Worm (Caenorhabditis elegans) whole organism, late embryonic: ENCODE data around the gene fbxb-55.

ENCODE experiments used
- C38D4.7 ChIP-seq: fragments of 200-800 bp; sonication (Bioruptor generic); optimal IDR thresholded peaks from 2 replicates; lab custom pipeline; 2018; ENCODE audit warnings: mild to moderate bottlenecking, missing genetic modification characterization, moderate library complexity, missing compliant biosample characterization
- F13H6.1 ChIP-seq: sonication (generic microtip); optimal IDR thresholded peaks from 2 replicates; lab custom pipeline; 2016; ENCODE audit warnings: missing genetic modification characterization, missing compliant biosample characterization
- K02D7.2 ChIP-seq: sonication (generic microtip); optimal IDR thresholded peaks from 2 replicates; lab custom pipeline; 2017; ENCODE audit warnings: mild to moderate bottlenecking, missing genetic modification characterization, missing compliant biosample characterization
- ahr-1 ChIP-seq: sonication (generic microtip); optimal IDR thresholded peaks from 2 replicates; lab custom pipeline; 2016; ENCODE audit warnings: missing genetic modification characterization, missing compliant biosample characterization
- ceh-19 ChIP-seq: fragments of 200-800 bp; sonication (Bioruptor generic); optimal IDR thresholded peaks from 2 replicates; lab custom pipeline; 2018; ENCODE audit warnings: mild to moderate bottlenecking, missing genetic modification characterization, missing compliant biosample characterization
- ceh-2 ChIP-seq: sonication (generic microtip); optimal IDR thresholded peaks from 2 replicates; lab custom pipeline; 2016; ENCODE audit warnings: missing genotype, missing genetic modification characterization, missing compliant biosample characterization
- ceh-22 ChIP-seq: sonication (generic microtip); optimal IDR thresholded peaks from 2 replicates; lab custom pipeline; 2017; ENCODE audit warnings: missing biosample characterization, missing genetic modification characterization
- ceh-30 ChIP-seq: fragments of 150-350 bp; optimal IDR thresholded peaks from 2 replicates; lab custom pipeline; 2014; ENCODE audit warnings: missing biosample characterization, missing genetic modification characterization
- ceh-31 ChIP-seq: sonication (generic microtip); optimal IDR thresholded peaks from 2 replicates; lab custom pipeline; 2016; ENCODE audit warnings: missing genetic modification characterization, missing compliant biosample characterization
- ceh-34 ChIP-seq: sonication (generic microtip); optimal IDR thresholded peaks from 2 replicates; lab custom pipeline; 2016; ENCODE audit warnings: mild to moderate bottlenecking, missing genetic modification characterization, missing compliant biosample characterization
- che-1 ChIP-seq: sonication (generic microtip); optimal IDR thresholded peaks from 2 replicates; lab custom pipeline; 2016; ENCODE audit warnings: mild to moderate bottlenecking, missing genetic modification characterization, missing compliant biosample characterization
- elt-4 ChIP-seq: sonication (generic microtip); optimal IDR thresholded peaks from 2 replicates; lab custom pipeline; 2016; ENCODE audit warnings: missing genetic modification characterization, missing compliant biosample characterization
- eyg-1 ChIP-seq: sonication (generic microtip); optimal IDR thresholded peaks from 2 replicates; lab custom pipeline; 2016; ENCODE audit warnings: missing genotype, missing genetic modification characterization, missing compliant biosample characterization
- fax-1 ChIP-seq: sonication (generic microtip); optimal IDR thresholded peaks from 2 replicates; lab custom pipeline; 2016; ENCODE audit warnings: missing genotype, missing genetic modification characterization, missing compliant biosample characterization
- fkh-6 ChIP-seq: sonication (generic microtip); optimal IDR thresholded peaks from 2 replicates; lab custom pipeline; 2016; ENCODE audit warnings: missing genetic modification characterization, missing compliant biosample characterization
- gmeb-2 ChIP-seq: sonication (generic microtip); optimal IDR thresholded peaks from 2 replicates; lab custom pipeline; 2016; ENCODE audit warnings: missing genetic modification characterization, inconsistent platforms, missing compliant biosample characterization
- hlh-8 ChIP-seq: sonication (generic microtip); optimal IDR thresholded peaks from 2 replicates; lab custom pipeline; 2016; ENCODE audit warnings: missing genotype, missing genetic modification characterization, missing compliant biosample characterization
- lin-11 ChIP-seq: fragments of 200-800 bp; sonication (Bioruptor generic); optimal IDR thresholded peaks from 2 replicates; lab custom pipeline; 2018; ENCODE audit warnings: mild to moderate bottlenecking, missing genetic modification characterization, missing compliant biosample characterization
- madf-2 ChIP-seq: sonication (generic microtip); optimal IDR thresholded peaks from 2 replicates; lab custom pipeline; 2017; ENCODE audit warnings: missing genetic modification characterization, missing compliant biosample characterization
- mec-3 ChIP-seq: sonication (generic microtip); optimal IDR thresholded peaks from 2 replicates; lab custom pipeline; 2016; ENCODE audit warnings: borderline replicate concordance, missing genetic modification characterization, missing compliant biosample characterization
- nhr-11 ChIP-seq: fragments of 150-350 bp; optimal IDR thresholded peaks from 2 replicates; lab custom pipeline; 2014; ENCODE audit warnings: missing biosample characterization, missing genetic modification characterization
- npax-4 ChIP-seq: sonication (generic microtip); optimal IDR thresholded peaks from 2 replicates; lab custom pipeline; 2016; ENCODE audit warnings: missing genetic modification characterization, missing compliant biosample characterization
- odd-2 ChIP-seq: sonication (generic microtip); optimal IDR thresholded peaks from 2 replicates; lab custom pipeline; 2017; ENCODE audit warnings: antibody characterized with exemption, mild to moderate bottlenecking, missing genetic modification characterization, missing compliant biosample characterization
- pat-9 ChIP-seq: fragments of 200-800 bp; sonication (Bioruptor generic); optimal IDR thresholded peaks from 2 replicates; lab custom pipeline; 2018; ENCODE audit warnings: mild to moderate bottlenecking, missing genetic modification characterization, moderate library complexity, missing compliant biosample characterization
- pax-1 ChIP-seq: fragments of 150-350 bp; optimal IDR thresholded peaks from 2 replicates; lab custom pipeline; 2014; ENCODE audit warnings: missing biosample characterization, missing genetic modification characterization
- pha-2 ChIP-seq: sonication (generic microtip); optimal IDR thresholded peaks from 2 replicates; lab custom pipeline; 2017; ENCODE audit warnings: mild to moderate bottlenecking, missing genetic modification characterization, missing compliant biosample characterization
- pha-4 ChIP-seq: fragments of 150-350 bp; optimal IDR thresholded peaks from 2 replicates; lab custom pipeline; 2018; ENCODE audit warnings: missing biosample characterization, missing genetic modification reagents, missing genetic modification characterization
- ref-2 ChIP-seq: sonication (generic microtip); optimal IDR thresholded peaks from 2 replicates; lab custom pipeline; 2016; ENCODE audit warnings: missing genetic modification characterization, missing compliant biosample characterization
- rnt-1 ChIP-seq: sonication (generic microtip); optimal IDR thresholded peaks from 2 replicates; lab custom pipeline; 2016; ENCODE audit warnings: missing genetic modification characterization, missing compliant biosample characterization
- sdc-2 ChIP-seq: sonication (generic microtip); optimal IDR thresholded peaks from 2 replicates; lab custom pipeline; 2016; ENCODE audit warnings: missing genotype, missing genetic modification characterization, missing compliant biosample characterization
- sox-2 ChIP-seq: fragments of 200-800 bp; sonication (Bioruptor generic); IDR thresholded peaks from 2 replicates; pipeline ENCODE4 v1.3.6; 2022; ENCODE audit warnings: missing genetic modification reagents, missing genetic modification characterization, missing compliant biosample characterization
- sox-4 ChIP-seq: sonication (generic microtip); optimal IDR thresholded peaks from 2 replicates; lab custom pipeline; 2017; ENCODE audit warnings: mild to moderate bottlenecking, missing genetic modification characterization, inconsistent platforms, missing compliant biosample characterization
- syd-9 ChIP-seq: sonication (generic microtip); optimal IDR thresholded peaks from 2 replicates; lab custom pipeline; 2016; ENCODE audit warnings: mild to moderate bottlenecking, missing genetic modification characterization, moderate library complexity, missing compliant biosample characterization
- tbx-2 ChIP-seq: sonication (generic microtip); optimal IDR thresholded peaks from 2 replicates; lab custom pipeline; 2016; ENCODE audit warnings: missing genetic modification characterization, missing compliant biosample characterization
- tbx-7 ChIP-seq: sonication (generic microtip); optimal IDR thresholded peaks from 2 replicates; lab custom pipeline; 2016; ENCODE audit warnings: missing genotype, missing genetic modification characterization, missing compliant biosample characterization
- unc-86 ChIP-seq: sonication (generic microtip); optimal IDR thresholded peaks from 2 replicates; lab custom pipeline; 2016; ENCODE audit warnings: missing genetic modification characterization, missing compliant biosample characterization

fbxb-55 gene

DNA sequence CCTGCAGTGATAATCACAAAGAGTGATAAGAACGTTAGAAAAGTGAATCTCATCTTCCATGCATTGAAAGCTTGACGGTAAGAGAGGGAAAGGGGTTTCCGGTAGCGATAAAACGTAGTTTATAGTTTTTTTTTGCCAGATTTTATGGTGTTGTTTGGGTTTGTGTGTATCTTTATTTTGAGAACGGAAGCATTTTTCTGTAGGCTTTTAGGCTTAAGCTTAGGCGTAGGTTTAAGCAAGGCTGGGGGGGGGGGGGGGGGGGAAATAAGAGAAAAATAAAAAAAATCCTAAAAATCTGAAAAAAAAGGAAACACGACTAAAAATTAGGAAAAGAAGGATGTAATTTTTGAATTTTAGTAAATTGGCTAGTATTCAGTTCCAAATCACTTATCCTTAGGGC is 10.3 kb downstream of the fbxb-55 start, which contains the start of gene C35B1.8:
Gene C35B1.8, minus strand, starts transcription at position 101 of the 400 bp plus-strand sequence.
- TF ChIP-seq npax-4 (no peak), sox-2 (GFP tag; lab: Robert Waterston, UW) (no peak), tbx-7 (tag; lab: Kevin White, UChicago) (no peak), pax-1 (tag; lab: Kevin White, UChicago) (no peak), F13H6.1 (no peak), gmeb-2 (tag; lab: Kevin White, UChicago) (no peak), odd-2 (tag; lab: Kevin White, UChicago) (no peak)

DNA sequence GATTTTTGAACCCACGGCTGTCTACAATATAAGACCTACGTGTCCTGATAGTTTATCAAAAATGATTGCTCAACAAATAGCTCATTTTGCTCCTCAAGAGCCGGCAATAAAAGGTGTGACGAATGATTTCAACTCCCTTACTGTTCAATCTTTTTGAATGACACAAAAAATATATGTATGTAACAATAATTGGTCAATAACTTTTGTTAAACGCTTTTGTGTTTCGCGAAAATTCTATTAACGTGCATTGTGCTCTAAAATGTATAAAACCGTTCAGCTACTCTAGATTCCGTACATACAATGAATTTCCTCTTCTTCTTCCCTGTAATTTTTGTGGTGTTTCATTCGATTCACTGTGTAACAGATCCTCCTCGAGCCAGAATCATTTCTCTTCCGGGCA is 10.9 kb downstream of the fbxb-55 start, which contains the start of gene C35B1.4:
Gene C35B1.4, plus strand, starts transcription at position 301 of the 400 bp plus-strand sequence.
- no peak for TF ChIP-seq eyg-1
- TF ChIP-seq ceh-19 (GFP tag; lab: Kevin White, UChicago): no peak
- no peak for TF ChIP-seq sox-4 (tag; lab: Kevin White, UChicago)
- TF ChIP-seq rnt-1 (tag; lab: Kevin White, UChicago): no peak
- TF ChIP-seq sdc-2 (tag; lab: Kevin White, UChicago): no peak

- TF ChIP-seq ceh-30: no peak
- TF ChIP-seq ahr-1 (tag; lab: Kevin White, UChicago): no peak
- no peak for TF ChIP-seq sdc-2 (tag; lab: Kevin White, UChicago)
- no peak for TF ChIP-seq K02D7.2 (tag; lab: Kevin White, UChicago)
- TF ChIP-seq npax-4: no peak
Measured at ce11 chrIV:4080846-4081245, 12.3 kb downstream of the fbxb-55 start, which contains the start of the genes C35B1.9 and C35B1.3. C35B1.9 (minus strand) TSS chrIV:4080946. C35B1.3 (plus strand) TSS chrIV:4081151.

- TF ChIP-seq elt-4 (tag; lab: Kevin White, UChicago) (no peak), sox-4 (tag; lab: Kevin White, UChicago) (no peak), che-1 (no peak), pat-9 (tag; lab: Kevin White, UChicago) (no peak), fkh-6 (tag; lab: Kevin White, UChicago) (no peak), tbx-7 (tag; lab: Kevin White, UChicago) (no peak), tbx-2 (tag; lab: Kevin White, UChicago) (no peak), nhr-11 (tag; lab: Kevin White, UChicago) (no peak), syd-9 (tag; lab: Kevin White, UChicago) (no peak)
- TF ChIP-seq, all 69 proteins: peak for 0
Measured at ce11 chrIV:4082599-4082998, 14.0 kb downstream of the fbxb-55 start.

DNA sequence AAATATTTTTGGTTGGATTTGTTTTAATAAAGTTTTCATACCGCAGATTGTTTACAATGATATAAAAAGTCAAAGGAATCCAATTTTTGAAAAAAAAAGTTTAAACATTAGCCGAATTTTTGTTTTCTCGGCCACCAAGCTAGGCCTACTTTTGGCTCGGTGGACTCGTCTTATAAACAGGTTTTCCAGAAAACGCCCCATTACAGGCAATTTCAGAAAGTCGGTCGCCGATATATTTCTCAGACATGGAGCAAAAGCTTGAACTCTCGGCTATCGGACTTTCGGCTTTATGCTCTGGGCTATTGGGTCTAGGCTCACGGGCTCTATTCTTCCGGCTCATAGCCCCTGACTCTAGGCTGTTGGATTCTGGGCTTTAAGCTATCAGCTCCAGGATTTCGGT is 14.5 kb downstream of the fbxb-55 start:
- TF ChIP-seq pha-2 (tag; lab: Kevin White, UChicago): no peak
- TF ChIP-seq, all 69 proteins: peak for 0

DNA sequence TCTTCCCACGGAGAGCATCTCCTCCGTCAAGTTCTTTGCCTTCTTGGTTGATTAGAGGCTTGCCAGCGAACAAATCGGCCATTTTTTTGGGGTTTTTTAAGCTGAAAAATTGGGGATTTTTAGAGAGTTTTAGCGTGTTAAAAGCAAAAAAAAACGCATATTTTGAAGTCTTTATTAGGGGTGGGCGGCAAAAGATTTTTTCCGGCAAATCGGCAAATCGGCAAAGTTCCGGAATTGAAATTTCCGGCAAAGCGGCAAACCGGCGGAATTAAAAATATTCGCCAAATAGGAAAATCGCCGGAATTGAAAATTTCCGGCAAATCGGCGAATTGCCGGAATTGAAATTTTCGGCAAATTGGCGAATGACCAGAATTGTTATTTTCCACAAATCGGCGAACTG is 15.5 kb downstream of the fbxb-55 start, which contains the start of gene C35B1.5:
Gene C35B1.5, minus strand, starts transcription at position 101 of the 400 bp plus-strand sequence.
- TF ChIP-seq ceh-31 (tag; lab: Kevin White, UChicago): no peak
- TF ChIP-seq ceh-22 (tag; lab: Kevin White, UChicago): no peak
- TF ChIP-seq fax-1 (tag; lab: Kevin White, UChicago): no peak
- TF ChIP-seq ceh-30: no peak
- TF ChIP-seq unc-86 (tag; lab: Kevin White, UChicago): no peak
- TF ChIP-seq madf-2 (tag; lab: Kevin White, UChicago): no peak
- no peak for TF ChIP-seq hlh-8 (tag; lab: Kevin White, UChicago)
- no peak for TF ChIP-seq C38D4.7 (GFP tag; lab: Kevin White, UChicago)
- TF ChIP-seq lin-11 (tag; lab: Kevin White, UChicago): no peak
- TF ChIP-seq ceh-2: no peak
- no peak for TF ChIP-seq ref-2 (tag; lab: Kevin White, UChicago)
- TF ChIP-seq pha-4 (tag; lab: Kevin White, UChicago): no peak
- no peak for TF ChIP-seq ceh-34 (tag; lab: Kevin White, UChicago)
- TF ChIP-seq mec-3 (tag; lab: Kevin White, UChicago): no peak
- TF ChIP-seq eyg-1: no peak
